Worm (Caenorhabditis elegans): ENCODE data around the gene F37A4.2.

F37A4.2 gene

DNA sequence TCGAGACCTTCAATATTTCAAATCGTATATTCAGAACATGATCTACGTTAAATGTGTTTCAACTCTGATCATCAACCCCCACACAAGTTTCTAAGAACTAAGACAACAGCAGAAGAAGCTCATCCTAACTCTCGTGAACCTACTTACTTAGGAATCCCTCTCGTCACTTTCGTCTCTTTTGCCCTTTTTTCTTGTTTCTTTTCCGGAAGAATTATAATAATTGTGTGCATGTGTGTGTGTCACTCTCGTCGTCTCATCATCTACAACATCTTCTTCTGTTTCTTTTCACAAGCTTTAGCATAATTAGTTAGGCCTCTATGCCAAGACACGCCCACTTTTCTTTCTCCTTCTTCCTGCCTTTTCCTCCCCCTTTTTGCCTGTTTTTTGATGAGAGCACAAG lies 31.8 kb upstream of the F37A4.2 start:
- TF ChIP-seq ceh-79 (tag; optimal IDR thresholded peaks at IDR 0.05) (no peak), die-1 (tag; optimal IDR thresholded peaks at IDR 0.05) (no peak), lsy-27 (tag; optimal IDR thresholded peaks at IDR 0.05; ENCODE audit: borderline replicate concordance, insufficient read depth) (no peak), egrh-3 (GFP tag; IDR thresholded peaks at IDR 0.05) (no peak), cebp-2 (GFP tag; IDR thresholded peaks at IDR 0.05) (no peak), ceh-27 (GFP tag; optimal IDR thresholded peaks at IDR 0.05) (no peak), hmg-20 (GFP tag; IDR thresholded peaks at IDR 0.05) (no peak), rcor-1 (GFP tag; IDR thresholded peaks at IDR 0.05) (no peak), ZK185.1 (tag; optimal IDR thresholded peaks at IDR 0.05; ENCODE audit: poor library complexity, severe bottlenecking) (no peak), T07F8.4 (tag; optimal IDR thresholded peaks at IDR 0.05) (no peak), xnd-1 (tag; optimal IDR thresholded peaks at IDR 0.05) (no peak), mcd-1 (GFP tag; IDR thresholded peaks at IDR 0.05) (no peak), ekl-4 (GFP tag; IDR thresholded peaks at IDR 0.05) (no peak), nhr-80 (tag; optimal IDR thresholded peaks at IDR 0.05) (no peak), F10E7.11 (tag; optimal IDR thresholded peaks at IDR 0.05) (no peak), F52B5.7 (tag; optimal IDR thresholded peaks at IDR 0.05) (no peak), rpc-1 (optimal IDR thresholded peaks at IDR 0.05) (no peak), rpc-1 (tag; optimal IDR thresholded peaks at IDR 0.05) (no peak)

DNA sequence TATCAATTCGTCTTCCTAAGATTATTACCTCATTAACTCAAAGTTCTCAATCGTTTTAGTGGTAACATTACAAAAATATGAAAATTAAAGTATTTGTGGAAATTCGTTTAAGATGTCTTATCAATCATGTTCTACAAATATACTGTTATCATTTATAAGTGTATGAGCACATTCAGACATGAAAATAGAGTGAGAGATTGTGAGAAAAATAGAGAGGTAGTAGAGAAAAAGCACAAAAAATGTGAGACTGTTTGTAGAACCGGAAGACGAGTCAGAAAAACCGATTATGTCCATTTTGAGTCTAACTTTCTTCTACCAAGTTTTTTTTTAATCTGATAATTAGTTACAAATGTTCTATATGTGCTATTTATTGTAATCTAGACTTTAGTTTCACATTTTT lies 29.0 kb upstream of the F37A4.2 start:
- TF ChIP-seq tbx-9 (tag; optimal IDR thresholded peaks at IDR 0.05; ENCODE audit: borderline replicate concordance) (no peak), nhr-80 (tag; optimal IDR thresholded peaks at IDR 0.05) (peak; percentile 85), lsl-1 (GFP tag; optimal IDR thresholded peaks at IDR 0.05) (no peak), rcor-1 (GFP tag; IDR thresholded peaks at IDR 0.05) (no peak), unc-62 (GFP tag; optimal IDR thresholded peaks at IDR 0.05) (no peak)

DNA sequence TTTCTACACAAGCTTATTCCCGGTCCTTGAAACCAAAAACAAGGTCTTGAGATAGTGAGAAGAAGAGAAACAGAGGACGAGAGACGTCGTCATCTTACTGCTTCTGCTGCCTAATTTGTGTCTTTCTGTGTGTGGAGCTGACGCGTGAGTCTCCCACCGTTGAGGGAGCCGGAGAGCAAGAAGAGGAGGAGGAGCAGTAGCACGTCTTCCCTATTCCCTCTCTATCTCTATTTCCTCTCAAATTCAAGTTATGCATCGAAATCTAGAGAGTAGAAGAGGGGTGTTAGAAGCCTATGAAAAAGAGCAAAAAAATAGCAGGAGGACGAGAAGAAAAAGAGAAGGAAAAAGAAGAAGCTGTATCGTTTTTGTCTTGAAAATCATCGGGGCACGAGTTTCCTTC lies 27.1 kb upstream of the F37A4.2 start:
- TF ChIP-seq pbrm-1 (GFP tag; IDR thresholded peaks at IDR 0.05) = no peak
- peak; percentile 31; the same call in 1 of the 2 replicates for TF ChIP-seq hmg-1.2 (GFP tag; IDR thresholded peaks at IDR 0.05)
- TF ChIP-seq madf-3 (GFP tag; IDR thresholded peaks at IDR 0.05) = peak; percentile 37; the same call in 1 of the 2 replicates
- TF ChIP-seq lin-35 (GFP tag; optimal IDR thresholded peaks at IDR 0.05) = peak in 1 of 3 experiments; percentile 45
- TF ChIP-seq atf-7 (tag; optimal IDR thresholded peaks at IDR 0.05) = peak; percentile 6
- TF ChIP-seq ceh-27 (GFP tag; optimal IDR thresholded peaks at IDR 0.05) = peak; percentile 54
- peak; percentile 23 for TF ChIP-seq K12H6.12 (tag; optimal IDR thresholded peaks at IDR 0.05)
- TF ChIP-seq madf-6 (GFP tag; IDR thresholded peaks at IDR 0.05) = no peak

DNA sequence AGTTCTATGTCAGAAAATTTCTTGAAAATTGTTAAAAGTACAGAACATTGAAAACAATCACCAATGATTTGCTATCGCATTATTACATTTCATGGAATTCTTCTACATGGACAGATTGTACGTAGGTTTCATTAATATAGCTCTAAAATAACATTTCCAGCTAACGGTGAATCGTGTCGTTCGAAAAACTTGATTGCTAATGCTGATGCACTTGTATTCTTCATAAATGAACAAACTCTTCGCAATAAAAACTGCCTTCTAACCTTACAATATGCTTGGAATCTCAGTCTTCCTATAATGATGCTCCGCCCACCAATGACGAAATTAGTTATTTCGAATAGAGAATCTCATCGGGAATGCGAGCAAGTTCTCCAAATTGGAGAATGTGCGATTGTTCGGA lies 16.7 kb upstream of the F37A4.2 start, which contains the start of gene F37A4.6:
TSS of gene F37A4.6 (plus strand) at position 301 of the 400 bp plus-strand sequence.
- no peak for TF ChIP-seq attf-3 (GFP tag; conservative IDR thresholded peaks at IDR 0.05)
- TF ChIP-seq nhr-80 (tag; optimal IDR thresholded peaks at IDR 0.05) = no peak
- no peak for TF ChIP-seq T26A5.8 (tag; optimal IDR thresholded peaks at IDR 0.05)
- no peak for TF ChIP-seq chd-7 (tag; optimal IDR thresholded peaks at IDR 0.05)
- no peak for TF ChIP-seq snpc-1.1 (tag; optimal IDR thresholded peaks at IDR 0.05; ENCODE audit: insufficient read depth)
- TF ChIP-seq nfyb-1 (GFP tag; IDR thresholded peaks at IDR 0.05) = no peak
- TF ChIP-seq die-1 (tag; optimal IDR thresholded peaks at IDR 0.05) = no peak
- no peak for TF ChIP-seq hrde-1 (tag; optimal IDR thresholded peaks at IDR 0.05; ENCODE audit: borderline replicate concordance)
- no peak for TF ChIP-seq sdz-38 (tag; optimal IDR thresholded peaks at IDR 0.05)
- TF ChIP-seq dpff-1 (tag; optimal IDR thresholded peaks at IDR 0.05) = no peak
- no peak for TF ChIP-seq dox-1 (GFP tag; IDR thresholded peaks at IDR 0.05)
- no peak for TF ChIP-seq nhr-90 (tag; optimal IDR thresholded peaks at IDR 0.05)
- TF ChIP-seq F55B11.4 (tag; optimal IDR thresholded peaks at IDR 0.05; ENCODE audit: borderline replicate concordance, insufficient read depth) = no peak
- TF ChIP-seq F37B4.10 (GFP tag; IDR thresholded peaks at IDR 0.05) = no peak
- TF ChIP-seq hmg-20 (GFP tag; IDR thresholded peaks at IDR 0.05) = no peak
- TF ChIP-seq aptf-2 (GFP tag; conservative IDR thresholded peaks at IDR 0.05) = no peak

Measured in whole organism, young adult.